Worm (Caenorhabditis elegans) whole organism, L2 larva: ENCODE data around the gene nhr-207.

ENCODE experiments used
- C34F6.9 ChIP-seq: fragments of 150-350 bp; optimal IDR thresholded peaks from 2 replicates; lab custom pipeline; 2014; ENCODE audit warnings: missing biosample characterization, missing genetic modification characterization
- F13H6.1 ChIP-seq: sonication (generic microtip); optimal IDR thresholded peaks from 2 replicates; lab custom pipeline; 2016; ENCODE audit warnings: missing genetic modification characterization, missing compliant biosample characterization
- ZK546.5 ChIP-seq: sonication (generic microtip); optimal IDR thresholded peaks from 2 replicates; lab custom pipeline; 2017; ENCODE audit warnings: missing biosample characterization, missing genetic modification characterization
- alr-1 ChIP-seq: fragments of 150-350 bp; optimal IDR thresholded peaks from 2 replicates; lab custom pipeline; 2014; ENCODE audit warnings: missing biosample characterization, missing genetic modification characterization
- ama-1 ChIP-seq: fragments of 150-350 bp; optimal IDR thresholded peaks from 2 replicates; lab custom pipeline; 2018; ENCODE audit warnings: inconsistent platforms
- blmp-1 ChIP-seq: sonication (generic microtip); optimal IDR thresholded peaks from 2 replicates; lab custom pipeline; 2017; ENCODE audit warnings: missing genetic modification characterization, mild to moderate bottlenecking, missing compliant biosample characterization, antibody characterized with exemption, moderate library complexity; ENCODE audit not compliant: insufficient read depth
- crh-2 ChIP-seq: sonication (generic microtip); optimal IDR thresholded peaks from 2 replicates; lab custom pipeline; 2017; ENCODE audit warnings: missing biosample characterization, missing genetic modification characterization
- dmd-4 ChIP-seq: sonication (generic microtip); optimal IDR thresholded peaks from 2 replicates; lab custom pipeline; 2017; ENCODE audit warnings: missing biosample characterization, missing genetic modification characterization
- egl-27 ChIP-seq: sonication (generic microtip); optimal IDR thresholded peaks from 3 replicates; lab custom pipeline; 2017; ENCODE audit warnings: missing biosample characterization, missing genetic modification reagents, missing genetic modification characterization
- elt-3 ChIP-seq: sonication (generic microtip); optimal IDR thresholded peaks from 2 replicates; lab custom pipeline; 2017; ENCODE audit warnings: missing biosample characterization, missing genetic modification characterization
- fos-1 ChIP-seq: fragments of 150-350 bp; optimal IDR thresholded peaks from 2 replicates; lab custom pipeline; 2014; ENCODE audit warnings: missing biosample characterization, missing genetic modification characterization
- gmeb-1 ChIP-seq: fragments of 150-350 bp; optimal IDR thresholded peaks from 2 replicates; lab custom pipeline; 2014; ENCODE audit warnings: missing biosample characterization, missing genetic modification characterization
- lin-11 ChIP-seq: fragments of 150-350 bp; sonication (generic microtip); optimal IDR thresholded peaks from 2 replicates; lab custom pipeline; 2014; ENCODE audit warnings: missing biosample characterization, missing genetic modification characterization, inconsistent platforms, mixed read lengths
- lin-13 ChIP-seq: fragments of 150-350 bp; optimal IDR thresholded peaks from 2 replicates; lab custom pipeline; 2014; ENCODE audit warnings: missing biosample characterization, missing genetic modification reagents, missing genetic modification characterization
- lin-39 ChIP-seq: fragments of 150-350 bp; optimal IDR thresholded peaks from 2 replicates; lab custom pipeline; 2014; ENCODE audit warnings: missing biosample characterization, missing genetic modification reagents, missing genetic modification characterization
- lsy-2 ChIP-seq, 2 experiments: fragments of 150-350 bp in 1 of 2; sonication (generic microtip) in 1 of 2; optimal IDR thresholded peaks; 2 replicates each; lab custom pipeline; 2014 to 2017; ENCODE audit warnings: missing biosample characterization in 2 of 2, missing genetic modification characterization in 2 of 2
- mbf-1 ChIP-seq: sonication (generic microtip); optimal IDR thresholded peaks from 2 replicates; lab custom pipeline; 2017; ENCODE audit warnings: missing biosample characterization, missing genetic modification characterization
- mdl-1 ChIP-seq, 2 experiments: fragments of 150-350 bp in 1 of 2; sonication (generic microtip) in 1 of 2; optimal IDR thresholded peaks; 2 replicates each; lab custom pipeline; 2017; ENCODE audit warnings: missing biosample characterization in 2 of 2, missing genetic modification characterization in 2 of 2
- nhr-10 ChIP-seq: sonication (generic microtip); optimal IDR thresholded peaks from 2 replicates; lab custom pipeline; 2017; ENCODE audit warnings: missing biosample characterization, missing genetic modification characterization
- nhr-11 ChIP-seq: fragments of 150-350 bp; optimal IDR thresholded peaks from 2 replicates; lab custom pipeline; 2014; ENCODE audit warnings: missing biosample characterization, missing genetic modification characterization
- nhr-129 ChIP-seq: fragments of 150-350 bp; optimal IDR thresholded peaks from 2 replicates; lab custom pipeline; 2014; ENCODE audit warnings: missing biosample characterization, missing genetic modification characterization
- nhr-21 ChIP-seq: fragments of 150-350 bp; optimal IDR thresholded peaks from 2 replicates; lab custom pipeline; 2014; ENCODE audit warnings: missing biosample characterization, missing genetic modification characterization
- nhr-237 ChIP-seq: fragments of 150-350 bp; optimal IDR thresholded peaks from 2 replicates; lab custom pipeline; 2014; ENCODE audit warnings: missing biosample characterization, missing genetic modification characterization
- nhr-25 ChIP-seq: fragments of 150-350 bp; sonication (generic microtip); optimal IDR thresholded peaks from 3 replicates; lab custom pipeline; 2014; ENCODE audit warnings: missing biosample characterization, missing genetic modification characterization
- nhr-77 ChIP-seq: fragments of 150-350 bp; optimal IDR thresholded peaks from 2 replicates; lab custom pipeline; 2014; ENCODE audit warnings: missing biosample characterization, missing genetic modification characterization
- sem-4 ChIP-seq: fragments of 150-350 bp; optimal IDR thresholded peaks from 2 replicates; lab custom pipeline; 2014; ENCODE audit warnings: missing biosample characterization, missing genetic modification reagents, missing genetic modification characterization
- skn-1 ChIP-seq: sonication (generic microtip); optimal IDR thresholded peaks from 2 replicates; lab custom pipeline; 2017; ENCODE audit warnings: missing biosample characterization, missing genetic modification characterization
- sma-3 ChIP-seq: sonication (generic microtip); optimal IDR thresholded peaks from 2 replicates; lab custom pipeline; 2016; ENCODE audit warnings: missing genetic modification reagents, missing genetic modification characterization, missing compliant biosample characterization
- sma-9 ChIP-seq, 2 experiments: fragments of 150-350 bp in 1 of 2; sonication (generic microtip) in 1 of 2; optimal IDR thresholded peaks; 2 replicates each; lab custom pipeline; 2014 to 2016; ENCODE audit warnings: missing genetic modification characterization in 2 of 2, mild to moderate bottlenecking in 1 of 2, missing biosample characterization in 1 of 2, missing compliant biosample characterization in 1 of 2, missing genetic modification reagents in 1 of 2, moderate library complexity in 1 of 2
- snpc-4 ChIP-seq: fragments of 150-350 bp; optimal IDR thresholded peaks from 2 replicates; lab custom pipeline; 2014; ENCODE audit warnings: missing biosample characterization, missing genetic modification characterization
- unc-39 ChIP-seq: fragments of 150-350 bp; optimal IDR thresholded peaks from 2 replicates; lab custom pipeline; 2014; ENCODE audit warnings: missing biosample characterization, missing genetic modification characterization
- unc-55 ChIP-seq: fragments of 150-350 bp; sonication (generic microtip); optimal IDR thresholded peaks from 3 replicates; lab custom pipeline; 2014; ENCODE audit warnings: missing biosample characterization, missing genetic modification reagents, missing genetic modification characterization
- unc-62 ChIP-seq: fragments of 150-350 bp; optimal IDR thresholded peaks from 2 replicates; lab custom pipeline; 2014; ENCODE audit warnings: missing biosample characterization, missing genetic modification reagents, missing genetic modification characterization
- ztf-4 ChIP-seq: fragments of 150-350 bp; optimal IDR thresholded peaks from 2 replicates; lab custom pipeline; 2014; ENCODE audit warnings: missing biosample characterization, missing genetic modification characterization

The nhr-207 gene

DNA sequence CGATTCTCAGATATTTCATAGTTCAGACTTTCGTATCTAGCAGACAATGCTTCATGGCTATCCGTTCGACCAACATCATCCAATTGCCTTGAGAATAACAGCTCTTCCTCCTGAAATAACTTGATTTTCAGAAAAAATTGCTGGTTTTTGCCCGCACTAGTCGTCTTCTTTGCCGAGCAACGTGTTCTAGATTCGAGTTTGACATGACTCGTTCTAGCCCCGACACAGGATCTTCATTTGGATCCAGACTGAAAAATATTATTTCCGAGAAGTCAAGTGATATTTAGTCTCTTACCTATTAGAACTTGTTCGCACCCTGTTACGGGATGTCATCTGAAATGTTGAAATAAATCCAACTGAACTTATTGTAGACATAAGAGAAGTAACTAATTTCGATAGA lies 32.9 kb upstream of the nhr-207 start, which contains the start of gene clh-6:
TSS of gene clh-6 (minus strand) at position 333 of the 400 bp plus-strand sequence.
- TF ChIP-seq ama-1 (lab: Kevin White, UChicago): peak; percentile 58
- no peak for TF ChIP-seq C34F6.9 (tag; lab: Kevin White, UChicago)
- TF ChIP-seq nhr-21: peak; percentile 0

DNA sequence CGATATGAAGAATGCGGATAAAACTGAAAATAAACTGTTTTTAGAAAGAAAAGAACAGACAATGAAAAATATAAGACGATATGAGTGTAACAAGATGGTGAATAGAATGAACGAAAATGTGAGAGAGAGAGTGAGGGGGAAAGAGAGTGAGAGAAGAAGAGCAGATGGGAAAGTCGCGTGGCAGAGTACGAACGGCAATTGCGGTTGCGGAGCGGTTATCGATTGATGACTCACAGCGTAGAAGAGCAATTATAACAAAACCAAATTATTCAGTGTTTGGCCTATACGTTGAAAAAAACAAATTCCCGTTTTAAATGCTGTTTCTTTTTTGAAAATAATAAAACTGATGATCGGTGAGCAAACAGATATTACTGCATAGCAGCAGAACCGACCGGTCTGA lies 30.6 kb upstream of the nhr-207 start, which contains the start of gene pqn-53:
TSS of gene pqn-53 (minus strand) at position 23 of the 400 bp plus-strand sequence.
- TF ChIP-seq unc-55 (GFP tag; lab: Kevin White, UChicago): peak; percentile 16
- TF ChIP-seq ama-1 (lab: Kevin White, UChicago): no peak
- peak; percentile 64 for TF ChIP-seq C34F6.9 (tag; lab: Kevin White, UChicago)
- TF ChIP-seq lsy-2 (tag; optimal IDR thresholded peaks at IDR 0.05; lab: Kevin White, UChicago): peak in 1 of 2 experiments; percentile 8
- TF ChIP-seq elt-3: no peak
- peak; percentile 93 for TF ChIP-seq fos-1 (tag; lab: Kevin White, UChicago)
- TF ChIP-seq sem-4 (tag; lab: Kevin White, UChicago): no peak
- no peak for TF ChIP-seq snpc-4
- no peak for TF ChIP-seq nhr-10 (tag; lab: Kevin White, UChicago)
- peak; percentile 3 for TF ChIP-seq lin-11 (tag; lab: Kevin White, UChicago)
- peak; percentile 52 for TF ChIP-seq nhr-129 (tag; lab: Kevin White, UChicago)
- no peak for TF ChIP-seq ztf-4
- no peak for TF ChIP-seq nhr-21
- TF ChIP-seq egl-27 (tag; lab: Kevin White, UChicago): no peak
- TF ChIP-seq lin-39 (tag; lab: Kevin White, UChicago): no peak
- peak; percentile 0 for TF ChIP-seq F13H6.1
- no peak for TF ChIP-seq mbf-1 (tag; lab: Kevin White, UChicago)
- no peak for TF ChIP-seq lin-13 (GFP tag; lab: Kevin White, UChicago)
- no peak for TF ChIP-seq sma-9 (GFP tag; optimal IDR thresholded peaks at IDR 0.05; lab: Kevin White, UChicago)
- no peak for TF ChIP-seq sma-9 (tag; optimal IDR thresholded peaks at IDR 0.05; lab: Kevin White, UChicago)
- TF ChIP-seq unc-39 (tag; lab: Kevin White, UChicago): no peak
- TF ChIP-seq mdl-1 (tag; optimal IDR thresholded peaks at IDR 0.05; lab: Kevin White, UChicago): peak in 1 of 2 experiments; percentile 44
- no peak for TF ChIP-seq nhr-25
- peak; percentile 57 for TF ChIP-seq crh-2 (tag; lab: Kevin White, UChicago)
- TF ChIP-seq nhr-237 (tag; lab: Kevin White, UChicago): no peak
- TF ChIP-seq, all 48 proteins: peak for 9

DNA sequence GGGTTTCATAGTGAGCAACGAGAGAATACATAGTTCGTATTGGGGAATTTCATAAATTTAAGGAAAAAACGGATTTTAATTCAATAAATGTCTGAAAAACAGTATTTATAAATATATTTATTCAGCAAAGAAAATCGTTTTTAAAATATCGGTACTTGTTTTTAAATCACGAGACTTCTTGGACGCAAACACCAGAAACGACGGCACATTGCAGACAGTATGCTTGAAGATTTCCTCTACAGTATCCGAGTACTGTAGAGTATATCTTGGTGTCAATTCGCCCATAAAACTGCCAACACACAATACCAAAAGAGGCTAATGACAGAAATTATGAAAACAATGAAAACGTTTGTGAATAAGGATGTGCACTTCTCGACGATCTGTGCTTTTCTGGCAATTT lies 30.1 kb upstream of the nhr-207 start:
- TF ChIP-seq nhr-11: no peak
- TF ChIP-seq lin-11 (tag; lab: Kevin White, UChicago): no peak
- TF ChIP-seq lsy-2 (tag; optimal IDR thresholded peaks at IDR 0.05; lab: Kevin White, UChicago): peak in 1 of 2 experiments; percentile 59
- no peak for TF ChIP-seq nhr-77 (tag; lab: Kevin White, UChicago)
- TF ChIP-seq sma-3: peak; percentile 1
- peak; percentile 43 for TF ChIP-seq unc-55 (GFP tag; lab: Kevin White, UChicago)
- TF ChIP-seq lin-13 (GFP tag; lab: Kevin White, UChicago): peak; percentile 42
- TF ChIP-seq nhr-129 (tag; lab: Kevin White, UChicago): peak; percentile 30
- no peak for TF ChIP-seq skn-1 (tag; lab: Kevin White, UChicago)
- peak; percentile 19 for TF ChIP-seq C34F6.9 (tag; lab: Kevin White, UChicago)
- TF ChIP-seq, all 48 proteins: peak for 6

DNA sequence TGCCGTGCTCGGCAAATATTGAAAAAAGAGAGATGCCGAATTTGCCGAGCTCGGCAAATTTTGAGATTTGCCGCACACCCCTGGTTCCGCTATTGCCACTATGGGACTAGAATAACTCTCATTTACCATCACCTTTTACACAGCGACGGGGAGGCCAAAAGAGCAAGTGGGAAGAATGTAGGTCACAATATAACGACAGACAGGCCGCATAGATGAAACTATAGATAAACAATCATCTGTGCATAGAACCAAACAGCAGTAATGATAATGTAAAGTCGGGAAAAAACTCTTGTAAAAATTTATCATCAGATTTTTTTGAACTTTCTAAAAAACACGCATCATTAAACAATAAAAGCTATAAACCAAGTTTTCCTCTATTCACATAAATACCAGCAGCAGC lies 27.5 kb upstream of the nhr-207 start, which contains the start of gene kmo-2:
TSS of gene kmo-2 (minus strand) at position 101 of the 400 bp plus-strand sequence.
- no peak for TF ChIP-seq unc-62

DNA sequence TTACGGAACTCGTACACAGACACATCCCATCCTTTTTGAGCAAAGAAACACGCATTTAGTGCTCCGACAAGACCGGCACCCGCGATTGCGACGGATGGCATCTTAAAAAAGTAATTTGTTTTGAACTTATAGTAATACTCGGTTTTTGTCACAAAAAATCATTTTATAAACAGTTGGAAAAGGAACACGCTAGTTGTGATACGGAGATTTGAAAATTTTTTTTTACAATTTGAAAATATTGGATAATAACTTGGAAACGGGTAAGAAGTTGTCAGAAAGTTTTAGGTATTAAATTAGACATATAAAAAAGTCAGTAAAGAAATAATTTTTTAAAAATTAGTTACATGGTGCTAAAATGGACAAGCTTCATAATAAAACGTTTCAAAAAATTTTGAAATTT lies 25.5 kb upstream of the nhr-207 start, which contains the start of gene kmo-1:
TSS of gene kmo-1 (minus strand) at position 101 of the 400 bp plus-strand sequence.
- TF ChIP-seq fos-1 (tag; lab: Kevin White, UChicago) (no peak), ZK546.5 (tag; lab: Kevin White, UChicago) (no peak), blmp-1 (no peak), sem-4 (tag; lab: Kevin White, UChicago) (no peak), F13H6.1 (no peak), dmd-4 (tag; lab: Kevin White, UChicago) (no peak), alr-1 (tag; lab: Kevin White, UChicago) (no peak), lin-13 (GFP tag; lab: Kevin White, UChicago) (no peak), nhr-237 (tag; lab: Kevin White, UChicago) (no peak), gmeb-1 (tag; lab: Kevin White, UChicago) (no peak)
